Fruit fly (Drosophila melanogaster): ENCODE results near the gene sky.

Gene sky

DNA sequence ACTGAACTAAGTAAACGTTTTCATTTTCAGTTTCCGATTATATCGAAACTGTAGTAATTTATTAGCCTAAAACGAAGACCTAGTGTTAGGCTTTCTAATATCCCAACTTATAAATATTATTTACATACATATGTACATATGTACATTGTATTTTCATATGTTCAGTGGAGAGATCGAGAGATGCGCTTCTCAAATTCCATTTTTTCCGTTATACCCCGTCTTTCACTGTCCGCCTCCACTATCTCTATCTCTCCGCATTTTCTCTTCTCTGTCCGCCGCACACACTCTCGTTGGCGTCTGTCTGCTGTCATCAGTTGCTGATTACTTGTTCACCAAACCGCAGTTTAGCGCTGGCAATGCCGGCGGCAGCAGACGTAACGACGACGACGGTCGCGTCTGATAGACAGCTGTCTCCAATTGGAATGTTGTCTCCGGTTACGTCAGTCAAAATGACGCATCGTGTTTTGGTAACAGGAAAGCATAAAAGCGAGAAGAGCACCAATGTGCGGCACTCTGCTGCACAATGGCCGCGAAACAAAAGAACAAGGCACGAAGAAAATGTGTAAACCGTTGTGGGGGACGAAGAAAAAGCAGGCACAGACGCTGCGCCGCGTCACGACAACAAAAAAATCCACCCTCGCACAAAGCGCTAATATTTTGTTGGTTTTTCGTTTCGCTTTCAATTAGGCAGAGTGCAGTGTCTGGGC is 96.1 kb downstream of the sky start, which contains the start of gene CG9331:
TSS of gene CG9331 (plus strand) at position 340 of the 707 bp plus-strand sequence.
- TF ChIP-seq CG8478 (optimal IDR thresholded peaks at IDR 0.05) (no peak), CTCF (optimal IDR thresholded peaks at IDR 0.05) (peak in 1 of 2 experiments; percentile 20)

- TF ChIP-seq CTCF (optimal IDR thresholded peaks at IDR 0.05) (peak in 1 of 2 experiments; percentile 0), CG8478 (optimal IDR thresholded peaks at IDR 0.05) (no peak)
Observed at dm6 chr2L:20822025-20822371, 96.7 kb downstream of the sky start.

Measured in S2 (cell line).